Fruit fly (Drosophila melanogaster) whole organism, embryonic: Measurements from ENCODE around the gene CG33489.

Experiments used
- CG10431 ChIP-seq: fragments of 200-800 bp; sonication (Bioruptor generic); optimal IDR thresholded peaks from 3 replicates; lab custom pipeline; 2018; ENCODE audit warnings: missing biosample characterization, mild to moderate bottlenecking, missing genetic modification characterization
- CG12942 ChIP-seq: fragments of 200-800 bp; sonication (Bioruptor generic); optimal IDR thresholded peaks from 3 replicates; lab custom pipeline; 2016; ENCODE audit warnings: missing biosample characterization, missing genetic modification characterization
- CG13775 ChIP-seq: fragments of 200-800 bp; sonication (Bioruptor generic); optimal IDR thresholded peaks from 3 replicates; lab custom pipeline; 2017; ENCODE audit warnings: missing biosample characterization, mild to moderate bottlenecking, missing genetic modification characterization
- CG14710 ChIP-seq: fragments of 200-800 bp; sonication (Bioruptor generic); optimal IDR thresholded peaks from 3 replicates; lab custom pipeline; 2019; ENCODE audit warnings: missing biosample characterization, mild to moderate bottlenecking, missing genetic modification characterization, moderate library complexity
- CG17361 ChIP-seq: fragments of 200-800 bp; sonication (Bioruptor generic); IDR thresholded peaks from 3 replicates; pipeline ENCODE4 v1.3.6; 2022; ENCODE audit warnings: missing biosample characterization, missing genetic modification characterization
- CG2202 ChIP-seq: fragments of 200-800 bp; sonication (Bioruptor generic); optimal IDR thresholded peaks from 2 replicates; lab custom pipeline; 2018; ENCODE audit warnings: missing biosample characterization, mild to moderate bottlenecking, missing genetic modification characterization
- CG2889 ChIP-seq: fragments of 200-800 bp; sonication (Bioruptor generic); IDR thresholded peaks from 3 replicates; pipeline ENCODE4 v1.3.6; 2022; ENCODE audit warnings: missing biosample characterization, missing genetic modification characterization
- CG3407 ChIP-seq: fragments of 200-800 bp; sonication (Bioruptor generic); optimal IDR thresholded peaks from 2 replicates; lab custom pipeline; 2018; ENCODE audit warnings: missing biosample characterization, mild to moderate bottlenecking, missing genetic modification characterization
- CG42726 ChIP-seq: fragments of 200-800 bp; sonication (Bioruptor generic); IDR thresholded peaks from 2 replicates; pipeline ENCODE4 v1.3.6; 2022; ENCODE audit warnings: missing biosample characterization, missing genetic modification characterization; ENCODE audit not compliant: partially characterized antibody
- CG4820 ChIP-seq: fragments of 200-800 bp; sonication (Bioruptor generic); optimal IDR thresholded peaks from 3 replicates; lab custom pipeline; 2016; ENCODE audit warnings: missing biosample characterization, missing genetic modification characterization
- CG5180 ChIP-seq: fragments of 200-800 bp; sonication (Bioruptor generic); optimal IDR thresholded peaks from 3 replicates; lab custom pipeline; 2017; ENCODE audit warnings: missing biosample characterization, missing genetic modification characterization, mild to moderate bottlenecking, moderate library complexity, missing genetic modification reagents
- CG6683 ChIP-seq: fragments of 200-800 bp; sonication (Bioruptor generic); optimal IDR thresholded peaks from 2 replicates; lab custom pipeline; 2017; ENCODE audit warnings: missing biosample characterization, mild to moderate bottlenecking, missing genetic modification characterization, missing genetic modification reagents
- CG7786 ChIP-seq: fragments of 200-800 bp; sonication (Bioruptor generic); optimal IDR thresholded peaks from 2 replicates; lab custom pipeline; 2016; ENCODE audit warnings: missing biosample characterization, missing genetic modification characterization
- CG8281 ChIP-seq: fragments of 200-800 bp; sonication (Bioruptor generic); optimal IDR thresholded peaks from 2 replicates; lab custom pipeline; 2018; ENCODE audit warnings: missing biosample characterization, mild to moderate bottlenecking, missing genetic modification characterization, moderate library complexity
- CG8388 ChIP-seq: fragments of 200-800 bp; sonication (Bioruptor generic); optimal IDR thresholded peaks from 2 replicates; lab custom pipeline; 2019; ENCODE audit warnings: missing biosample characterization, mild to moderate bottlenecking, missing genetic modification characterization, moderate library complexity
- CG8765 ChIP-seq: fragments of 200-800 bp; sonication (Bioruptor generic); IDR thresholded peaks from 2 replicates; pipeline ENCODE4 v1.3.6; 2022; ENCODE audit warnings: missing biosample characterization, missing genetic modification characterization
- CG8924 ChIP-seq: fragments of 200-800 bp; optimal IDR thresholded peaks from 3 replicates; lab custom pipeline; 2019; ENCODE audit warnings: missing biosample characterization, mild to moderate bottlenecking, missing genetic modification characterization, moderate library complexity
- D19A ChIP-seq: fragments of 200-800 bp; optimal IDR thresholded peaks from 3 replicates; lab custom pipeline; 2019; ENCODE audit warnings: missing biosample characterization, mild to moderate bottlenecking, missing genetic modification characterization, moderate library complexity
- Dbx ChIP-seq: fragments of 200-800 bp; sonication (Bioruptor generic); IDR thresholded peaks from 3 replicates; pipeline ENCODE4 v1.3.6; 2022; ENCODE audit warnings: missing biosample characterization, missing genetic modification characterization
- Dref ChIP-seq: fragments of 200-800 bp; sonication (Bioruptor generic); IDR thresholded peaks from 2 replicates; pipeline ENCODE4 v1.3.6; 2022; ENCODE audit warnings: missing biosample characterization, missing genetic modification characterization
- Hsf ChIP-seq: fragments of 200-800 bp; sonication (Bioruptor generic); optimal IDR thresholded peaks from 3 replicates; lab custom pipeline; 2016; ENCODE audit warnings: missing biosample characterization, missing genetic modification characterization
- Kr ChIP-seq: fragments of 200-800 bp; sonication (Bioruptor generic); optimal IDR thresholded peaks from 2 replicates; lab custom pipeline; 2017; ENCODE audit warnings: missing biosample characterization, mild to moderate bottlenecking, missing genetic modification characterization
- Lim3 ChIP-seq: fragments of 200-800 bp; sonication (Bioruptor generic); IDR thresholded peaks from 2 replicates; pipeline ENCODE4 v1.3.6; 2022; ENCODE audit warnings: missing biosample characterization, missing genetic modification characterization
- Mad ChIP-seq: fragments of 200-800 bp; sonication (Bioruptor generic); optimal IDR thresholded peaks from 2 replicates; lab custom pipeline; 2016; ENCODE audit warnings: missing biosample characterization, missing genetic modification characterization
- Myb ChIP-seq: fragments of 200-800 bp; sonication (Bioruptor generic); optimal IDR thresholded peaks from 2 replicates; lab custom pipeline; 2016; ENCODE audit warnings: missing biosample characterization, missing genetic modification characterization
- NfI ChIP-seq: fragments of 200-800 bp; sonication (Bioruptor generic); optimal IDR thresholded peaks from 3 replicates; lab custom pipeline; 2018; ENCODE audit warnings: missing biosample characterization, mild to moderate bottlenecking, missing genetic modification characterization, moderate library complexity
- Rx ChIP-seq: fragments of 200-800 bp; sonication (Bioruptor generic); IDR thresholded peaks from 2 replicates; pipeline ENCODE4 v1.3.6; 2022; ENCODE audit warnings: missing biosample characterization, missing genetic modification characterization
- Tbp ChIP-seq: fragments of >200 bp; optimal IDR thresholded peaks from 2 replicates; lab custom pipeline; 2018; ENCODE audit warnings: missing biosample characterization, missing genetic modification characterization
- Xrp1 ChIP-seq: fragments of 200-800 bp; sonication (Bioruptor generic); IDR thresholded peaks from 2 replicates; pipeline ENCODE4 v1.3.6; 2022; ENCODE audit warnings: missing biosample characterization, missing genetic modification characterization
- ara ChIP-seq: fragments of 200-800 bp; sonication (Bioruptor generic); IDR thresholded peaks from 2 replicates; pipeline ENCODE4 v1.3.6; 2022; ENCODE audit warnings: missing biosample characterization, missing genetic modification characterization
- ash1 ChIP-seq: fragments of 200-800 bp; sonication (Bioruptor generic); optimal IDR thresholded peaks from 2 replicates; lab custom pipeline; 2018; ENCODE audit warnings: missing biosample characterization, mild to moderate bottlenecking, missing genetic modification characterization
- az2 ChIP-seq: fragments of 200-800 bp; sonication (Bioruptor generic); optimal IDR thresholded peaks from 3 replicates; lab custom pipeline; 2016; ENCODE audit warnings: missing biosample characterization, missing genetic modification characterization
- bsh ChIP-seq, 2 experiments: fragments of 200-800 bp; sonication (Bioruptor generic); optimal IDR thresholded peaks; 2 replicates each; lab custom pipeline; 2017 to 2018; ENCODE audit warnings: mild to moderate bottlenecking in 2 of 2, missing biosample characterization in 2 of 2, missing genetic modification characterization in 2 of 2, moderate library complexity in 1 of 2
- btn ChIP-seq: fragments of 200-800 bp; sonication (Bioruptor generic); optimal IDR thresholded peaks from 2 replicates; lab custom pipeline; 2016; ENCODE audit warnings: missing biosample characterization, missing genetic modification characterization
- chif ChIP-seq, 2 experiments: fragments of 200-800 bp; sonication (Bioruptor generic); optimal IDR thresholded peaks; 3 replicates each; lab custom pipeline; 2016; ENCODE audit warnings: missing biosample characterization in 2 of 2, missing genetic modification characterization in 2 of 2
- crc ChIP-seq: fragments of 200-800 bp; sonication (Bioruptor generic); optimal IDR thresholded peaks from 2 replicates; lab custom pipeline; 2016; ENCODE audit warnings: missing biosample characterization, missing genetic modification characterization
- da ChIP-seq: fragments of 200-800 bp; sonication (Bioruptor generic); optimal IDR thresholded peaks from 2 replicates; lab custom pipeline; 2016; ENCODE audit warnings: missing biosample characterization, missing genetic modification characterization
- eyg ChIP-seq: fragments of 200-800 bp; sonication (Bioruptor generic); optimal IDR thresholded peaks from 3 replicates; lab custom pipeline; 2016; ENCODE audit warnings: missing biosample characterization, missing genetic modification characterization
- fd96Cb ChIP-seq: fragments of 200-800 bp; sonication (Bioruptor generic); optimal IDR thresholded peaks from 2 replicates; lab custom pipeline; 2018; ENCODE audit warnings: missing biosample characterization, mild to moderate bottlenecking, missing genetic modification characterization, moderate library complexity
- grau ChIP-seq: fragments of 200-800 bp; optimal IDR thresholded peaks from 3 replicates; lab custom pipeline; 2019; ENCODE audit warnings: missing biosample characterization, mild to moderate bottlenecking, missing genetic modification characterization, moderate library complexity
- jumu ChIP-seq: fragments of 200-800 bp; sonication (Bioruptor generic); optimal IDR thresholded peaks from 3 replicates; lab custom pipeline; 2016; ENCODE audit warnings: missing biosample characterization, missing genetic modification characterization
- kay ChIP-seq: fragments of 200-800 bp; sonication (Bioruptor generic); optimal IDR thresholded peaks from 2 replicates; lab custom pipeline; 2016; ENCODE audit warnings: missing biosample characterization, missing genetic modification characterization
- knrl ChIP-seq: fragments of 200-800 bp; sonication (Bioruptor generic); IDR thresholded peaks from 3 replicates; pipeline ENCODE4 v1.3.6; 2022; ENCODE audit warnings: missing biosample characterization, missing genetic modification characterization; ENCODE audit not compliant: partially characterized antibody
- maf-S ChIP-seq: fragments of 200-800 bp; sonication (Bioruptor generic); optimal IDR thresholded peaks from 2 replicates; lab custom pipeline; 2016; ENCODE audit warnings: missing biosample characterization, missing genetic modification characterization
- mirr ChIP-seq: fragments of 200-800 bp; sonication (Bioruptor generic); optimal IDR thresholded peaks from 3 replicates; lab custom pipeline; 2018; ENCODE audit warnings: missing biosample characterization, mild to moderate bottlenecking, missing genetic modification characterization
- scrt ChIP-seq: fragments of 200-800 bp; sonication (Bioruptor generic); optimal IDR thresholded peaks from 2 replicates; lab custom pipeline; 2018; ENCODE audit warnings: missing biosample characterization, mild to moderate bottlenecking, missing genetic modification characterization, moderate library complexity
- sr ChIP-seq: fragments of 200-800 bp; sonication (Bioruptor generic); IDR thresholded peaks from 3 replicates; pipeline ENCODE4 v1.3.6; 2022; ENCODE audit warnings: missing biosample characterization, missing genetic modification characterization
- tio ChIP-seq: fragments of 200-800 bp; sonication (Bioruptor generic); optimal IDR thresholded peaks from 2 replicates; lab custom pipeline; 2017; ENCODE audit warnings: missing biosample characterization, missing genetic modification characterization, inconsistent platforms
- tx ChIP-seq: fragments of 200-800 bp; sonication (Bioruptor generic); optimal IDR thresholded peaks from 2 replicates; lab custom pipeline; 2016; ENCODE audit warnings: missing biosample characterization, missing genetic modification characterization
- vnd ChIP-seq: fragments of 200-800 bp; sonication (Bioruptor generic); IDR thresholded peaks from 3 replicates; pipeline ENCODE4 v1.3.6; 2022; ENCODE audit warnings: missing biosample characterization, missing genetic modification characterization; ENCODE audit not compliant: partially characterized antibody
- wdn ChIP-seq: fragments of 200-800 bp; sonication (Bioruptor generic); IDR thresholded peaks from 2 replicates; pipeline ENCODE4 v1.3.6; 2022; ENCODE audit warnings: missing biosample characterization, missing genetic modification characterization

The CG33489 gene

DNA sequence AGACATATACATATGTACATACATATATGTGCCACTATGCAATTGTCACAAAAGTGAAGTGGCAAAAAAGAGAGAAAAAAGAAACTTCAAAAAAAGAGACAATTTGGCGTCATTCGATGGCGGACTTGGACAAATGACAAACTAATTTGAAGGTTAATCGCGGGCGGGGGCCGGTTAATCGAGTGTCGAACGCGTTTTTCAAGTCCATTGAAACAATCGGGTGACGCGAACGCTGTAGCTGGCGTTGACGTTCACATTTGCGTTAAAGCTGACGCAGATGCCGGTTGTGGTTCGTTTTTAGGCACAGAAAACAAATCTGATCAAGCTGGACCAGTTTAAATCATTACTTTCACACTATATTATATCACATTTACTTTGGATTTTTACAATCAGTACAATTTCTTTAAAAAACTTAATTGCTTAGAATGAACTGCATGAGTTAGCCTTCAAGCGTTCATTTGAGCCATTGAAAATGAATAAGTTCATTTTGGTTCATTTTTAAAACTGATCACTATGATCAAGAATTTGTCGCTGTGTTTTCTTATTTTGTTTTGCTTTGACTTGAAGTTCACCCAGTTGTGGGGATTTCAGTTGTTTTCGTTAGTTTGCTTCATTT is 43.0 kb downstream of the CG33489 start (continued):
- TF ChIP-seq Xrp1 (GFP tag; lab: Robert Waterston, UW) (peak; percentile 27; the same call in 1 of the 2 replicates), CG4820 (GFP tag; lab: Kevin White, UChicago) (no peak), Myb (peak; percentile 30), CG14710 (no peak), da (GFP tag; lab: Kevin White, UChicago) (no peak), ara (no peak), Kr (GFP tag; lab: Kevin White, UChicago) (no peak), CG2889 (GFP tag; lab: Robert Waterston, UW) (no peak), btn (GFP tag; lab: Kevin White, UChicago) (no peak), CG3407 (GFP tag; lab: Kevin White, UChicago) (no peak), az2 (GFP tag; lab: Kevin White, UChicago) (peak; percentile 8), ash1 (GFP tag; lab: Kevin White, UChicago) (no peak), CG5180 (peak; percentile 32), D19A (peak; percentile 25), CG8924 (tag; lab: Kevin White, UChicago) (peak; percentile 63), CG42726 (GFP tag; lab: Robert Waterston, UW) (no peak), CG12942 (no peak), CG6683 (GFP tag; lab: Kevin White, UChicago) (no peak), chif (GFP tag; optimal IDR thresholded peaks at IDR 0.05; lab: Kevin White, UChicago) (peak in 1 of 2 experiments; percentile 18), CG7786 (peak; percentile 32), maf-S (GFP tag; lab: Kevin White, UChicago) (no peak), eyg (GFP tag; lab: Kevin White, UChicago) (no peak), tx (GFP tag; lab: Kevin White, UChicago) (no peak), sr (GFP tag; lab: Robert Waterston, UW) (no peak), fd96Cb (peak; percentile 24), scrt (GFP tag; lab: Kevin White, UChicago) (peak; percentile 29), Lim3 (no peak), Tbp (GFP tag; lab: Kevin White, UChicago) (no peak), mirr (GFP tag; lab: Kevin White, UChicago) (no peak), NfI (GFP tag; lab: Kevin White, UChicago) (peak; percentile 32), CG8281 (peak; percentile 16), CG17361 (GFP tag; lab: Robert Waterston, UW) (peak; percentile 68), bsh (GFP tag; optimal IDR thresholded peaks at IDR 0.05; lab: Kevin White, UChicago) (peak in 1 of 2 experiments; percentile 1), vnd (GFP tag; lab: Robert Waterston, UW) (no peak), Rx (GFP tag; lab: Robert Waterston, UW) (no peak), CG8388 (GFP tag; lab: Kevin White, UChicago) (no peak), kay (GFP tag; lab: Kevin White, UChicago) (peak; percentile 48), Hsf (GFP tag; lab: Kevin White, UChicago) (peak; percentile 37), Dref (no peak), jumu (GFP tag; lab: Kevin White, UChicago) (no peak), wdn (no peak), Dbx (GFP tag; lab: Robert Waterston, UW) (no peak), tio (GFP tag; lab: Kevin White, UChicago) (peak; percentile 30), crc (GFP tag; lab: Kevin White, UChicago) (no peak), CG13775 (peak; percentile 9), CG10431 (GFP tag; lab: Kevin White, UChicago) (no peak), Mad (no peak), grau (tag; lab: Kevin White, UChicago) (peak; percentile 68), CG2202 (tag; lab: Kevin White, UChicago) (no peak), knrl (GFP tag; lab: Robert Waterston, UW) (no peak), CG8765 (no peak)
